Worm (Caenorhabditis elegans): ENCODE data around the gene htz-1.

The htz-1 gene

DNA sequence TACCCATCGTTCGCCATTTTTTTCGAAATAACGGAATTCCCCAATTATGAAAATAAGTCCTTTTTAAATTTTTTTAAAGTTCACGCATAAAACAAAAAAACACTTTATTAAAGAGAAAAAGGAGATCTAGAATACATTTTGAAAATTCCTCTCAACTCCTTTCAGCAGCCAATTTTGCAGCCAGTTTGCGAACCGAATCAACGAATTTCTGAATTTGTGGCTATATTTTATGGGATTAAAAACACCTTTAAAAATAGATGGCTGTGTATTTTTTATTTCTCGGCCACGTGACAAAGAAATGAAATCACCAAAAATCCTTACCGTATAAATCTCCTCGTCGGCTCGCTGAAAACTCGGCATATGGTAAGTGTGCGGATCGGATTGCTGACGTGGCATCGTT lies 34.0 kb downstream of the htz-1 start, which contains the start of gene M01H9.10:
M01H9.10 (minus strand) TSS at position 101 of the 400 bp plus-strand sequence.
- no peak for TF ChIP-seq nhr-111 (GFP tag; optimal IDR thresholded peaks at IDR 0.05)
- no peak for TF ChIP-seq ceh-82 (tag; optimal IDR thresholded peaks at IDR 0.05)
- TF ChIP-seq nhr-237 (tag; optimal IDR thresholded peaks at IDR 0.05) = no peak
- no peak for TF ChIP-seq daf-12 (tag; optimal IDR thresholded peaks at IDR 0.05)
- no peak for TF ChIP-seq dmd-8 (GFP tag; IDR thresholded peaks at IDR 0.05)
- no peak for TF ChIP-seq ceh-28 (tag; optimal IDR thresholded peaks at IDR 0.05)
- TF ChIP-seq spr-3 (GFP tag; optimal IDR thresholded peaks at IDR 0.05) = no peak
- TF ChIP-seq F49E8.2 (tag; optimal IDR thresholded peaks at IDR 0.05; ENCODE audit: borderline replicate concordance) = no peak

DNA sequence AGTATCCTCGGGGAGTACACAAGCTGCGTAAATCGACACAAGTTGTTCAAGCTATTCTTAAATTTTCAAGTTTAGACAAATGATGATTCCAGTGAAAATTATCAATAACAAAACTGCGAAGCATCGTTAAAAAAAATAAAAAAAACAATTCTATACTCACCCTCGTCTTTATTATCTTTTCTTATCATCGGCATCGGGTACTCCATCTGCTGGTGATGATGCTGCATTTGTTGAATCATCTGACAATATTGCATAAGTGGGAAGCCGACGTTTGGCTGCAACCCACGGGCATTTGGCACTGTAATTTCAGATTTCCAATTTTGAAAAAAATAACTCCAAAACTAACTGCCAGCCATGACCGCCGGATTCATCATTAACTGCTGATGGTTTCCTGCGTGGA lies 35.3 kb downstream of the htz-1 start:
- no peak for TF ChIP-seq set-16 (GFP tag; IDR thresholded peaks at IDR 0.05)
- TF ChIP-seq dve-1 (tag; optimal IDR thresholded peaks at IDR 0.05; ENCODE audit: insufficient read depth) = peak; percentile 13
- peak; percentile 31 for TF ChIP-seq nhr-28 (tag; optimal IDR thresholded peaks at IDR 0.05)
- TF ChIP-seq daf-16 (GFP tag; optimal IDR thresholded peaks at IDR 0.05) = no peak
- TF ChIP-seq daf-16 (tag; optimal IDR thresholded peaks at IDR 0.05) = peak; percentile 59
- peak; percentile 41 for TF ChIP-seq hlh-30 (tag; optimal IDR thresholded peaks at IDR 0.05; ENCODE audit: insufficient read depth)
- TF ChIP-seq pqm-1 (tag; optimal IDR thresholded peaks at IDR 0.05) = peak; percentile 6

DNA sequence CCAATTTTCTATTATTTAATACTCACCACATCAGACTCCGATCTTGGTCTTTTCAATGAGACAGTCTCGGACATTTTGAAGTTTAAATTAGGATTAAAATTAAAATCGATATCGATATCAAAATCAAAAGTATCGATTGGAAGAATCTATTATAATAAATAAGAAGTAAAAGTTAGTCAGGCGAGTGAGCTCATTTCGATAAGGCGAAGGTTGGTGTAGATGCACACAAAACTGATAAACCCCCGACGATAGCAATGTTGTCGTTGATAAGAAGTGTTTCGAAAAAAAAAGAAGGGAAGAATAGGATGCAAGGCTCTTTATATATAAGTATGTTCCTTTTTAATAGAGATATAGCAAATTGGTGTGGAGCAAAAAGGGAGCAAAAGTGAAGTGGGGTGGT lies 36.5 kb downstream of the htz-1 start, which contains the start of gene M01H9.4:
M01H9.4 (minus strand) TSS at position 379 of the 400 bp plus-strand sequence.
- TF ChIP-seq hlh-30 (tag; optimal IDR thresholded peaks at IDR 0.05; ENCODE audit: insufficient read depth) = peak; percentile 26
- peak; percentile 50 for TF ChIP-seq nhr-77 (tag; optimal IDR thresholded peaks at IDR 0.05)
- no peak for TF ChIP-seq daf-8 (GFP tag; IDR thresholded peaks at IDR 0.05)
- TF ChIP-seq madf-5 (GFP tag; IDR thresholded peaks at IDR 0.05) = no peak
- TF ChIP-seq ztf-7 (tag; optimal IDR thresholded peaks at IDR 0.05) = no peak
- peak; percentile 4 for TF ChIP-seq mxl-3 (GFP tag; optimal IDR thresholded peaks at IDR 0.05)
- peak in 1 of 2 experiments; percentile 28 for TF ChIP-seq lsy-2 (tag; optimal IDR thresholded peaks at IDR 0.05)
- no peak for TF ChIP-seq spr-1 (tag; optimal IDR thresholded peaks at IDR 0.05)
- TF ChIP-seq dmd-6 (GFP tag; IDR thresholded peaks at IDR 0.05) = peak; percentile 76
- TF ChIP-seq F44E2.7 (GFP tag; IDR thresholded peaks at IDR 0.05) = no peak
- no peak for TF ChIP-seq madf-9 (GFP tag; conservative IDR thresholded peaks at IDR 0.05)
- TF ChIP-seq hlh-11 (tag; optimal IDR thresholded peaks at IDR 0.05) = peak; percentile 67
- TF ChIP-seq nhr-111 (GFP tag; optimal IDR thresholded peaks at IDR 0.05) = no peak
- peak; percentile 93 for TF ChIP-seq nhr-28 (tag; optimal IDR thresholded peaks at IDR 0.05)
- TF ChIP-seq pqm-1 (tag; optimal IDR thresholded peaks at IDR 0.05) = peak; percentile 99
- TF ChIP-seq dve-1 (tag; optimal IDR thresholded peaks at IDR 0.05; ENCODE audit: insufficient read depth) = peak; percentile 89
- no peak for TF ChIP-seq ceh-20 (GFP tag; IDR thresholded peaks at IDR 0.05)
- TF ChIP-seq snpc-4 (tag; optimal IDR thresholded peaks at IDR 0.05) = no peak
- no peak for TF ChIP-seq lin-29 (GFP tag; IDR thresholded peaks at IDR 0.05)
- TF ChIP-seq daf-16 (GFP tag; optimal IDR thresholded peaks at IDR 0.05) = no peak
- TF ChIP-seq daf-16 (tag; optimal IDR thresholded peaks at IDR 0.05) = peak; percentile 94
- no peak for TF ChIP-seq cey-2 (tag; optimal IDR thresholded peaks at IDR 0.05; ENCODE audit: borderline replicate concordance, insufficient read depth)
- no peak for TF ChIP-seq hmg-1.1 (GFP tag; IDR thresholded peaks at IDR 0.05)

DNA sequence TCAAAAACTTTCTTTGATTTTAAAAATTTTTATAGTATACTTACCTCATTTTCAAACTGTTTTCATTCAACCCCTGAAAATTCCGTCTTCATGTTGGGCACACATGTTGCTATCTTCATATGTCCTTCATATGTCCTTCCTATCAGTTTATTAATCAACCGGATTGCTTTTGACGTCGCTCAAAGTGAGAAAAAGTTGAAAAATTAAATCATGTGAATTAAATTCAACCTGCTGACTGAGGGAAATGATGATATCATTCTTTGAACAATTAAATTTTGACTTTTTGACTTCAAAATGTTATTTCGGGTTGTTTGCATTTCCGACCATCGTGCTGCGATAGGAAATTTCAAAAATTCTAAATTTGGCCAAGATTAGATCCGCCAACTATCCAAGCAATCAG lies 38.5 kb downstream of the htz-1 start:
- TF ChIP-seq dmd-6 (GFP tag; IDR thresholded peaks at IDR 0.05) (peak; percentile 68), pqm-1 (tag; optimal IDR thresholded peaks at IDR 0.05) (peak; percentile 70), dve-1 (tag; optimal IDR thresholded peaks at IDR 0.05; ENCODE audit: insufficient read depth) (peak; percentile 45), hlh-30 (tag; optimal IDR thresholded peaks at IDR 0.05; ENCODE audit: insufficient read depth) (peak; percentile 42), fos-1 (tag; optimal IDR thresholded peaks at IDR 0.05) (no peak)

DNA sequence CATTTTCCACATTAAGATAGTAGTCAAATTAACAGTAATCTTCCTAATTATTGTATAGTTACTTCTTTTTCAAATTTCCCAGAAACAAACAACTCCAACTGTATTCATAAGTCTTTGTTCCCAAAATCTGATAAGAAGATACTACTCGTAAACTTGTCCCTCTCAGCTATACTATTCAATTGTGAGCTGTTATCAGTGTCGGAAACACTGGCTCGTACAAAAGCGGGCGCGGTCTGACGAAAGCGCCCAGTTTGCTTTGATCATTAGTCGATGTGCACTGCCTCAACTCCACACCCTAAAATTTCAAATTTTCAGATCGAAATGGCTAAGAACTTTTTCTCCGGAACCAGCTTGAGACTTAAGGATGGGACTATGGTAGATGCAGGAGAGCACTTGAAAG lies 40.7 kb downstream of the htz-1 start, which contains the start of gene trx-3:
trx-3 (plus strand) TSS at position 291 of the 400 bp plus-strand sequence.
- TF ChIP-seq pqm-1 (tag; optimal IDR thresholded peaks at IDR 0.05) = peak; percentile 75
- TF ChIP-seq hlh-11 (tag; optimal IDR thresholded peaks at IDR 0.05) = peak; percentile 71
- peak; percentile 62 for TF ChIP-seq nhr-28 (tag; optimal IDR thresholded peaks at IDR 0.05)
- no peak for TF ChIP-seq daf-16 (GFP tag; optimal IDR thresholded peaks at IDR 0.05)
- peak; percentile 50 for TF ChIP-seq daf-16 (tag; optimal IDR thresholded peaks at IDR 0.05)
- peak; percentile 42; the same call in 1 of the 2 replicates for TF ChIP-seq dmd-6 (GFP tag; IDR thresholded peaks at IDR 0.05)
- no peak for TF ChIP-seq F37D6.2 (tag; optimal IDR thresholded peaks at IDR 0.05)
- no peak for TF ChIP-seq ctbp-1 (GFP tag; IDR thresholded peaks at IDR 0.05)
- peak in 1 of 2 experiments; percentile 91 for TF ChIP-seq unc-62 (GFP tag; optimal IDR thresholded peaks at IDR 0.05 in 1 of 2)
- TF ChIP-seq unc-62 (tag; optimal IDR thresholded peaks at IDR 0.05) = no peak
- peak; percentile 51 for TF ChIP-seq dve-1 (tag; optimal IDR thresholded peaks at IDR 0.05; ENCODE audit: insufficient read depth)
- peak; percentile 55 for TF ChIP-seq aha-1 (tag)
- no peak for TF ChIP-seq attf-4 (tag; optimal IDR thresholded peaks at IDR 0.05)

Data from whole organism, L4 larva.